Fruit fly (Drosophila melanogaster): ENCODE data around the gene kipf.

The kipf gene

DNA sequence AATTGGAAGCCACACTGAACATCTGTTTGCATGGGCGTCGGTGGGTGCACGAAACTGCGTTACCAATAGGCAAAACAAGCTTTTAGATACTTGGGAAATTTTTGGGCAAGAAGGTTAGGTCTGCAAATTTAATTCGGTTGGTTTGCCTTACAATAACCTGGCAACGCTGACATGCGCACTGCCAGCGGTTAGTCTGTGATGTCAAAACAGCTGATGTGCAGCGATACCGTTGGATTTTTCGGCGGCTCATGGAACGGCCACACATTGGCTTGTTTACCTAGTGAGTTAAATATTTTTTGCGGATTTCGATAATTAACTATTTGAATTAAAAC is 26.8 kb upstream of the kipf start, which contains the start of gene ArgRS-m (continued):
- TF ChIP-seq CG11902 (GFP tag; optimal IDR thresholded peaks at IDR 0.05) (peak; percentile 15), CG6792 (GFP tag; optimal IDR thresholded peaks at IDR 0.05) (no peak), Blimp-1 (GFP tag; optimal IDR thresholded peaks at IDR 0.05) (no peak), CG34406 (GFP tag; optimal IDR thresholded peaks at IDR 0.05) (peak; percentile 53), eg (GFP tag; IDR thresholded peaks at IDR 0.05) (peak; percentile 69), Hr38 (GFP tag; optimal IDR thresholded peaks at IDR 0.05) (no peak), Hr39 (GFP tag; optimal IDR thresholded peaks at IDR 0.05) (peak; percentile 75), Lpt (GFP tag; optimal IDR thresholded peaks at IDR 0.05) (no peak), CG32006 (GFP tag; optimal IDR thresholded peaks at IDR 0.05) (peak; percentile 64), CG8319 (GFP tag; optimal IDR thresholded peaks at IDR 0.05) (peak; percentile 41), spab (GFP tag; optimal IDR thresholded peaks at IDR 0.05) (no peak), Met (GFP tag; optimal IDR thresholded peaks at IDR 0.05) (peak; percentile 67), Eip93F (GFP tag; optimal IDR thresholded peaks at IDR 0.05) (no peak), pdm3 (GFP tag; optimal IDR thresholded peaks at IDR 0.05) (peak; percentile 67), dac (GFP tag; optimal IDR thresholded peaks at IDR 0.05) (peak; percentile 19), fd85E (GFP tag; optimal IDR thresholded peaks at IDR 0.05) (no peak), ss (GFP tag; optimal IDR thresholded peaks at IDR 0.05) (peak in 1 of 2 experiments; percentile 34), CG10631 (GFP tag; optimal IDR thresholded peaks at IDR 0.05) (peak; percentile 71), fkh (GFP tag; optimal IDR thresholded peaks at IDR 0.05) (peak; percentile 96), CG1621 (tag; optimal IDR thresholded peaks at IDR 0.05) (peak; percentile 19), topi (GFP tag; optimal IDR thresholded peaks at IDR 0.05) (peak; percentile 59)

dm6 chr3R:7891031-7891430 is 22.6 kb upstream of the kipf start, which contains the start of gene wtrw:
wtrw (plus strand) TSS chr3R:7891331.
- no peak for TF ChIP-seq CG16779 (tag; optimal IDR thresholded peaks at IDR 0.05)
- TF ChIP-seq CG6808 (GFP tag; optimal IDR thresholded peaks at IDR 0.05), result no peak
- no peak for TF ChIP-seq CG11902 (GFP tag; optimal IDR thresholded peaks at IDR 0.05)
- no peak for TF ChIP-seq net (GFP tag; optimal IDR thresholded peaks at IDR 0.05)
- no peak for TF ChIP-seq Eip93F (GFP tag; optimal IDR thresholded peaks at IDR 0.05)
- TF ChIP-seq Hr4 (GFP tag; optimal IDR thresholded peaks at IDR 0.05), result no peak
- no peak for TF ChIP-seq vri (GFP tag; optimal IDR thresholded peaks at IDR 0.05)
- no peak for TF ChIP-seq dac (GFP tag; optimal IDR thresholded peaks at IDR 0.05)
- no peak for TF ChIP-seq CG31627 (GFP tag; optimal IDR thresholded peaks at IDR 0.05)

- TF ChIP-seq CG8319 (GFP tag; optimal IDR thresholded peaks at IDR 0.05) (no peak), pdm3 (GFP tag; optimal IDR thresholded peaks at IDR 0.05) (peak; percentile 4), fd59A (GFP tag; optimal IDR thresholded peaks at IDR 0.05) (no peak), Sox14 (GFP tag; optimal IDR thresholded peaks at IDR 0.05) (no peak), CG6276 (GFP tag; optimal IDR thresholded peaks at IDR 0.05) (peak; percentile 45), Ets21C (GFP tag; optimal IDR thresholded peaks at IDR 0.05) (no peak), fkh (GFP tag; optimal IDR thresholded peaks at IDR 0.05) (peak; percentile 69), CG11762 (GFP tag; optimal IDR thresholded peaks at IDR 0.05; ENCODE audit: insufficient read depth) (peak; percentile 24), net (GFP tag; optimal IDR thresholded peaks at IDR 0.05) (peak; percentile 52), fd85E (GFP tag; optimal IDR thresholded peaks at IDR 0.05) (no peak), esn (GFP tag; optimal IDR thresholded peaks at IDR 0.05) (peak; percentile 14), CG8632 (GFP tag; optimal IDR thresholded peaks at IDR 0.05) (no peak), CG6808 (GFP tag; optimal IDR thresholded peaks at IDR 0.05) (peak; percentile 42), dac (GFP tag; optimal IDR thresholded peaks at IDR 0.05) (no peak), Hr4 (GFP tag; optimal IDR thresholded peaks at IDR 0.05) (peak; percentile 60), OdsH (GFP tag; optimal IDR thresholded peaks at IDR 0.05) (peak; percentile 57), achi (GFP tag; optimal IDR thresholded peaks at IDR 0.05) (peak; percentile 54), lz (GFP tag; optimal IDR thresholded peaks at IDR 0.05) (no peak), Met (GFP tag; optimal IDR thresholded peaks at IDR 0.05) (no peak), svp (GFP tag) (no peak), spab (GFP tag; optimal IDR thresholded peaks at IDR 0.05) (peak; percentile 29), Hr38 (GFP tag; optimal IDR thresholded peaks at IDR 0.05) (no peak), dsx (GFP tag; optimal IDR thresholded peaks at IDR 0.05; ENCODE audit: poor library complexity, severe bottlenecking) (peak; percentile 47), Ets96B (tag; optimal IDR thresholded peaks at IDR 0.05) (no peak), CG16779 (tag; optimal IDR thresholded peaks at IDR 0.05) (no peak), CG15336 (GFP tag; IDR thresholded peaks at IDR 0.05) (peak; percentile 87), CG34406 (GFP tag; optimal IDR thresholded peaks at IDR 0.05) (no peak), CG3919 (GFP tag; optimal IDR thresholded peaks at IDR 0.05) (no peak), CG10631 (GFP tag; optimal IDR thresholded peaks at IDR 0.05) (peak; percentile 38), CG7368 (GFP tag; optimal IDR thresholded peaks at IDR 0.05) (no peak), CG6854 (GFP tag; optimal IDR thresholded peaks at IDR 0.05) (peak; percentile 10), CG1621 (tag; optimal IDR thresholded peaks at IDR 0.05) (peak; percentile 25)
Observed at dm6 chr3R:7892246-7893000, 21.2 kb upstream of the kipf start.

Data from whole organism, prepupa.